Worm (Caenorhabditis elegans): Measurements from ENCODE around the gene ZC196.5.

ZC196.5 gene

DNA sequence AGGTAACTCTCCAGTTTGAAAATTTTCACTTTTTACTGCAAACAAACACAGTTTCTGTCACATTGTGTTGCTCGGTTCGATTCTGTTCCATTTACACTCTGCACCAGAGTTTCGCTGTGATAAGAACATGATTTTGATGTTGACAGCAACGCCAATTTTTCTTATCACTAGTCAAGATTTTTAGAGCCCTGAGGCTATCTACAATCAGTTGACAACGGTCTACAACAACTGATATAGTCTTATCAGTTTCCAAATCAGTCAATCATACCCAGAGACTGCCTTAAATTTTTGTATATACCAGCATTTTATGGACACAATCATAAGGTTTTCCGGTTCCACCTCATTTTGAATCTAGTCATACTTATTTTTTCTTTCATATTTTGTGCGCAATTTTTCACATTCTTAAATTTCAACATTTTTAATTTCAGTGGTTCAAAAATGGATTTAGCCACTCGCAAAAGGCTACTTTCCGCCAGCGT lies 39.3 kb downstream of the ZC196.5 start, which contains the start of gene B0507.3 (continued):
- TF ChIP-seq jun-1 (tag; optimal IDR thresholded peaks at IDR 0.05), result peak; percentile 76
- TF ChIP-seq lsy-2 (tag; optimal IDR thresholded peaks at IDR 0.05), result peak in 1 of 2 experiments; percentile 21

DNA sequence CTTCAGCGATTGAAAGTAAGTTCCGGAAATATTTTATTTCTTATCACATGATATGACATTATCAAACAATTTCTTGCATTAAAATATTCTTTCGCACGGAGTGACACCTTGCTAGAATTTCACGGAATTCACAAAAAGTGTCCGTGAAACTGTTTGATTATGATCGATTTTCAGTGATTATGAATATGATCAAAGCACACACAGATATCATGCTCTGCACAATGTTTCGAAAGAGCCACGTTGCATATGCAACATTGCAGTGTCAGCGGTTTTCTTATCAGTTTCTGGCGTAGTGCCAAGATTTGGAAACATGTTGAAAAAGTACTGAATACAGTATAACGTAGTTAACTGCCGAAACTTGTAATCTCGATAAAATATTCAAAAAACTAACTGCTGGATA lies 40.0 kb downstream of the ZC196.5 start:
- TF ChIP-seq irx-1 (tag; optimal IDR thresholded peaks at IDR 0.05) (no peak), nhr-77 (tag; optimal IDR thresholded peaks at IDR 0.05) (no peak), tlp-1 (tag; optimal IDR thresholded peaks at IDR 0.05) (peak; percentile 15), jun-1 (tag; optimal IDR thresholded peaks at IDR 0.05) (peak; percentile 32), nhr-19 (GFP tag; conservative IDR thresholded peaks at IDR 0.05) (no peak), elt-2 (tag; optimal IDR thresholded peaks at IDR 0.05) (peak; percentile 99), mdl-1 (tag; optimal IDR thresholded peaks at IDR 0.05) (peak in 1 of 2 experiments; percentile 4), nhr-20 (tag; optimal IDR thresholded peaks at IDR 0.05) (peak; percentile 44), lin-35 (GFP tag; optimal IDR thresholded peaks at IDR 0.05) (peak in 1 of 2 experiments; percentile 42), nhr-71 (tag; optimal IDR thresholded peaks at IDR 0.05) (peak; percentile 39)

DNA sequence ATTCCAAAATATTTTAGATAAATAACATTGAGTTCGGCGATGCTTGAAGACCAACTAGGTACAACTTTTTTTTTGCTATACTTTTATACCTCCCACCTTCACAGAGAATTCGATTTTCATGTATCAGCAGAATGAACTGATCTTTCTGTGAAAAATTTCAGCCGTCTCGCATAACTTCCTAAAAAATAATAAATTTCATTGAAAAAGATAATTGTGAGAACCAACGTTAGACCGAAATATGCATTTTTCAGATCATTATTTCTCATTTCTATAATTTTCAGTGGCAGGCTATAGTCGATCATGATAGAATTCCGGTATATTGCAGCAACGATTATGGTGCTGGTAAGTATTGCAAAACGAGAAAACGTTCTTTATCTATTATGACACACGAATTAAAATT lies 42.4 kb downstream of the ZC196.5 start, which contains the start of gene srx-115:
srx-115 (plus strand) TSS at position 301 of the 400 bp plus-strand sequence.
- TF ChIP-seq tbx-2 (tag; optimal IDR thresholded peaks at IDR 0.05) (no peak), efl-1 (optimal IDR thresholded peaks at IDR 0.05) (no peak), efl-1 (GFP tag; optimal IDR thresholded peaks at IDR 0.05 in 1 of 2) (no peak), ceh-63 (GFP tag; optimal IDR thresholded peaks at IDR 0.05) (no peak), fkh-8 (tag; optimal IDR thresholded peaks at IDR 0.05) (no peak), ceh-82 (tag; optimal IDR thresholded peaks at IDR 0.05) (no peak), tlp-1 (tag; optimal IDR thresholded peaks at IDR 0.05) (no peak), pag-3 (tag; optimal IDR thresholded peaks at IDR 0.05; ENCODE audit: borderline replicate concordance, insufficient read depth) (no peak)

DNA sequence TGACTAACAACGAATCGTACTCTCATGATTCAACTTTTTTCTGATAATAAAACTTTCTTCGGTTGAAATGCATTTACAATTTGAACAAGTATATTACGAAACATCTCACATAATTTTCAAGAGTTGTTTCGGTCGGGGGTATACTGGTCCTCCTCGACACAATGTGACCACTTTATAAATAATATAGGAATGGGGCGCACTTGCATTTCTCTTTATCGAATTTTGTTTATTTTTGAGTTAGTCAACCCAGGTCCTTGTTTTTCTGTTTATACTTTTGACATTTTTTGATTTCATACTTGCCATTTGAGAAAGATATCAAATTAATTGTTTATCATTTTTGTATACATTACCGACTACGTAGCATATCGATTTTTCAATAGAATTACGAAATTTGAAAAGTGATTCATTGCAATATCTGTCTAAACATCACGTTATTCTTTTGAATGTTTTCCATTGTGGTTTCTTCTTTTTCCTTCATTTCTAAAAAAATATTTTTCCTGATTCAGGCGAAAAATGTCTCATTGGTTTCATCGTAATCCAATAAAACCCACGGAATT lies 44.7 kb downstream of the ZC196.5 start, which contains the start of gene B0507.2:
B0507.2 (plus strand) TSS at position 507 of the 557 bp plus-strand sequence.
- peak; percentile 43 for TF ChIP-seq skn-1 (tag; optimal IDR thresholded peaks at IDR 0.05)
- no peak for TF ChIP-seq mab-9 (GFP tag; IDR thresholded peaks at IDR 0.05)
- TF ChIP-seq aly-2 (tag; optimal IDR thresholded peaks at IDR 0.05), result no peak
- no peak for TF ChIP-seq sox-4 (tag; optimal IDR thresholded peaks at IDR 0.05)
- no peak for TF ChIP-seq sup-37 (GFP tag; optimal IDR thresholded peaks at IDR 0.05)
- TF ChIP-seq nhr-77 (tag; optimal IDR thresholded peaks at IDR 0.05), result no peak
- no peak for TF ChIP-seq nhr-28 (tag; optimal IDR thresholded peaks at IDR 0.05)
- no peak for TF ChIP-seq fkh-8 (tag; optimal IDR thresholded peaks at IDR 0.05)
- TF ChIP-seq elt-2 (tag; optimal IDR thresholded peaks at IDR 0.05), result peak; percentile 6
- TF ChIP-seq ztf-4 (tag; optimal IDR thresholded peaks at IDR 0.05), result no peak
- TF ChIP-seq zag-1 (tag; optimal IDR thresholded peaks at IDR 0.05), result no peak
- peak in 1 of 2 experiments; percentile 35 for TF ChIP-seq lsy-2 (tag; optimal IDR thresholded peaks at IDR 0.05)
- TF ChIP-seq elt-3 (tag; optimal IDR thresholded peaks at IDR 0.05), result no peak
- TF ChIP-seq C16A3.4 (tag; optimal IDR thresholded peaks at IDR 0.05), result peak; percentile 5
- TF ChIP-seq ceh-88 (GFP tag; IDR thresholded peaks at IDR 0.05), result no peak
- TF ChIP-seq ama-1 (optimal IDR thresholded peaks at IDR 0.05), result no peak
- TF ChIP-seq efl-1 (optimal IDR thresholded peaks at IDR 0.05), result peak in 1 of 2 experiments; percentile 7
- TF ChIP-seq efl-1 (GFP tag; optimal IDR thresholded peaks at IDR 0.05 in 1 of 2), result no peak
- no peak for TF ChIP-seq unc-62 (GFP tag; optimal IDR thresholded peaks at IDR 0.05)
- TF ChIP-seq hlh-17 (GFP tag; optimal IDR thresholded peaks at IDR 0.05; ENCODE audit: borderline replicate concordance), result no peak
- no peak for TF ChIP-seq unc-98 (GFP tag; IDR thresholded peaks at IDR 0.05)
- no peak for TF ChIP-seq snpc-4 (tag; optimal IDR thresholded peaks at IDR 0.05)
- no peak for TF ChIP-seq xbp-1 (tag; optimal IDR thresholded peaks at IDR 0.05)
- TF ChIP-seq grh-1 (GFP tag; IDR thresholded peaks at IDR 0.05), result no peak
- TF ChIP-seq lin-14 (GFP tag; optimal IDR thresholded peaks at IDR 0.05), result peak; percentile 68
- TF ChIP-seq aha-1 (tag; optimal IDR thresholded peaks at IDR 0.05), result no peak
- no peak for TF ChIP-seq isw-1 (GFP tag; IDR thresholded peaks at IDR 0.05)
- no peak for TF ChIP-seq lin-39 (tag; optimal IDR thresholded peaks at IDR 0.05)
- TF ChIP-seq nhr-85 (tag), result no peak
- no peak for TF ChIP-seq nhr-12 (tag; optimal IDR thresholded peaks at IDR 0.05)
- no peak for TF ChIP-seq tlp-1 (tag; optimal IDR thresholded peaks at IDR 0.05)
- TF ChIP-seq unc-30 (tag; optimal IDR thresholded peaks at IDR 0.05), result no peak
- TF ChIP-seq ceh-82 (tag; optimal IDR thresholded peaks at IDR 0.05), result peak in 1 of 3 experiments; percentile 16
- TF ChIP-seq irx-1 (tag; optimal IDR thresholded peaks at IDR 0.05), result peak; percentile 49
- TF ChIP-seq pag-3 (tag; optimal IDR thresholded peaks at IDR 0.05; ENCODE audit: borderline replicate concordance, insufficient read depth), result no peak
- TF ChIP-seq nhr-11 (tag; optimal IDR thresholded peaks at IDR 0.05), result no peak
- TF ChIP-seq C34B4.2 (tag; optimal IDR thresholded peaks at IDR 0.05), result no peak
- no peak for TF ChIP-seq mdl-1 (tag; optimal IDR thresholded peaks at IDR 0.05)

Data from whole organism, L1 larva.